Worm (Caenorhabditis elegans): ENCODE data around the gene unc-132.
A peak's percentile ranks its signal among the peaks of the same experiment; 100 is the strongest.

The unc-132 gene

ce11 chrV:3685790-3686208 is 1.1 kb upstream of the unc-132 start, which contains the start of gene W08A12.2 (continued):
- TF ChIP-seq attf-4 (tag; optimal IDR thresholded peaks at IDR 0.05) (no peak), nhr-6 (tag; optimal IDR thresholded peaks at IDR 0.05) (peak; percentile 38), ceh-44 (GFP tag; IDR thresholded peaks at IDR 0.05) (no peak), ctbp-1 (GFP tag; IDR thresholded peaks at IDR 0.05) (no peak), sdz-12 (GFP tag; optimal IDR thresholded peaks at IDR 0.05) (no peak), ces-1 (GFP tag; optimal IDR thresholded peaks at IDR 0.05) (no peak), dmd-8 (GFP tag; IDR thresholded peaks at IDR 0.05) (peak; percentile 76; the same call in 1 of the 2 replicates), unc-130 (GFP tag; optimal IDR thresholded peaks at IDR 0.05) (no peak), nhr-111 (GFP tag; optimal IDR thresholded peaks at IDR 0.05) (peak; percentile 8), zip-11 (GFP tag; IDR thresholded peaks at IDR 0.05) (no peak), nhr-237 (tag; optimal IDR thresholded peaks at IDR 0.05) (no peak), F10B5.3 (tag; optimal IDR thresholded peaks at IDR 0.05) (no peak), ceh-20 (GFP tag; IDR thresholded peaks at IDR 0.05) (no peak), rbr-2 (tag; optimal IDR thresholded peaks at IDR 0.05) (no peak), pha-4 (GFP tag; IDR thresholded peaks at IDR 0.05) (peak; percentile 83; the same call in 1 of the 2 replicates), pha-4 (tag; optimal IDR thresholded peaks at IDR 0.05) (no peak), hlh-11 (tag; optimal IDR thresholded peaks at IDR 0.05) (peak; percentile 66), F49E8.2 (tag; optimal IDR thresholded peaks at IDR 0.05; ENCODE audit: borderline replicate concordance) (no peak), lsy-2 (tag; optimal IDR thresholded peaks at IDR 0.05) (no peak), lin-39 (tag; optimal IDR thresholded peaks at IDR 0.05) (no peak), Y48G9A.11 (GFP tag; IDR thresholded peaks at IDR 0.05) (peak; percentile 56)

DNA sequence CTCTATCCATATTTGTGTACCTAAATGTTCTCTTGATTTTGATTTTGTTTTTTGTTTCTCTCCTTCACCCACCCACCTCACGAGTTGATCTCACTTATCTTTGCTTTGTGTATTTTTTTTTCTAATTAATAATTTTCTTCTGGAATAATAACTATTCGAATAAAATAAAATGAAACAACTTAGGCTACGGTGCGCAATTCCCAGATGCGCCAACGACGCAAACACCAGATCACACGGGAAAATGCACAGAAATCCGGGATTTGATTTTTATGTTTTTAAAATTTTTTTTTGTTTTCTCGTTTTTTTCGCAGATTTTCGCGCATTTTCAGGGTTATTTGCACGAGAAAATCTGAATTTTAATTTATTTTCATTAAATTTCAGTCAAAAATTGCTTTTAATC is 614 bp upstream of the unc-132 start:
- TF ChIP-seq madf-5 (GFP tag; IDR thresholded peaks at IDR 0.05) = no peak
- TF ChIP-seq mep-1 (tag; optimal IDR thresholded peaks at IDR 0.05) = no peak
- TF ChIP-seq pqm-1 (tag; optimal IDR thresholded peaks at IDR 0.05) = no peak
- no peak for TF ChIP-seq egl-43 (GFP tag; IDR thresholded peaks at IDR 0.05)
- TF ChIP-seq ZK546.5 (tag; optimal IDR thresholded peaks at IDR 0.05) = no peak
- no peak for TF ChIP-seq unc-130 (GFP tag; optimal IDR thresholded peaks at IDR 0.05)
- no peak for TF ChIP-seq Y105C5A.15 (GFP tag; IDR thresholded peaks at IDR 0.05)
- TF ChIP-seq sdz-12 (GFP tag; optimal IDR thresholded peaks at IDR 0.05) = no peak
- TF ChIP-seq ZK337.2 (GFP tag; IDR thresholded peaks at IDR 0.05) = no peak
- TF ChIP-seq arid-1 (GFP tag; conservative IDR thresholded peaks at IDR 0.05) = no peak
- no peak for TF ChIP-seq D1046.2 (GFP tag; IDR thresholded peaks at IDR 0.05)
- TF ChIP-seq lin-39 (tag; optimal IDR thresholded peaks at IDR 0.05) = no peak

ce11 chrV:3688733-3689132 is 1.8 kb downstream of the unc-132 start:
- TF ChIP-seq Y75B8A.6 (GFP tag; IDR thresholded peaks at IDR 0.05) (no peak), gei-8 (GFP tag; optimal IDR thresholded peaks at IDR 0.05) (no peak), unc-62 (GFP tag; optimal IDR thresholded peaks at IDR 0.05 in 1 of 2) (peak in 1 of 2 experiments; percentile 14), unc-62 (tag; optimal IDR thresholded peaks at IDR 0.05) (no peak), sdz-12 (GFP tag; optimal IDR thresholded peaks at IDR 0.05) (no peak), snpc-1.2 (GFP tag; IDR thresholded peaks at IDR 0.05) (no peak), hlh-11 (tag; optimal IDR thresholded peaks at IDR 0.05) (peak; percentile 21), lin-1 (GFP tag; IDR thresholded peaks at IDR 0.05) (no peak), hif-1 (tag; optimal IDR thresholded peaks at IDR 0.05) (no peak), zfp-2 (tag; optimal IDR thresholded peaks at IDR 0.05) (no peak), ceh-28 (tag; optimal IDR thresholded peaks at IDR 0.05) (no peak), F44E2.7 (GFP tag; IDR thresholded peaks at IDR 0.05) (no peak), daf-16 (GFP tag; optimal IDR thresholded peaks at IDR 0.05) (no peak), daf-16 (tag; optimal IDR thresholded peaks at IDR 0.05) (no peak), rbr-2 (tag; optimal IDR thresholded peaks at IDR 0.05) (no peak), zip-11 (GFP tag; IDR thresholded peaks at IDR 0.05) (no peak), vab-7 (GFP tag; IDR thresholded peaks at IDR 0.05) (no peak), daf-12 (tag; optimal IDR thresholded peaks at IDR 0.05) (no peak), dpl-1 (GFP tag; optimal IDR thresholded peaks at IDR 0.05) (peak; percentile 1), duxl-1 (tag; optimal IDR thresholded peaks at IDR 0.05; ENCODE audit: poor library complexity) (no peak), Y105C5A.15 (GFP tag; IDR thresholded peaks at IDR 0.05) (no peak), nhr-102 (tag; optimal IDR thresholded peaks at IDR 0.05) (no peak), mep-1 (tag; optimal IDR thresholded peaks at IDR 0.05) (peak; percentile 48), cey-2 (tag; optimal IDR thresholded peaks at IDR 0.05; ENCODE audit: borderline replicate concordance, insufficient read depth) (no peak), Y5F2A.4 (GFP tag; optimal IDR thresholded peaks at IDR 0.05) (no peak)
